Worm (Caenorhabditis elegans): ENCODE measurements around the gene btb-17.

btb-17 gene

DNA sequence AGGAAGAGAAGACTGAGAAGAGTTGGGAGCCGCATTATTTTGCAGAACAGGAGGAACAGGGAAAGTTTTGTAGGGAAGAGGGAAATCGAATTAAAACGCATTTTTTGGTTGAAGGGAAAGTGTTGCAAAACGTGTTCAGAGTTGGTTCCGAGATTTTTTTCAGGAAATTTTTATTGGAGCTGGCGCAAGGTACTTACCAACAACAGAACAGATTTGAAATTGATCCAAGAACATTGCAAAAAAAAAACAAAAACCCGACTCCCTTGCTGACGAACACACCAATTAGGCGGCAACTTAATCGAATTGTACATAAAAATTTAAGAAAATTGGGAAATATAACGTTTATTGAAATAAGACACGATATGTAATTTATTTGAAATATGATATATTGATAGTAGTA, 43.4 kb downstream of the btb-17 start, which contains the start of gene F14D2.7 (continued):
- TF ChIP-seq T26A5.8 (tag; optimal IDR thresholded peaks at IDR 0.05) = no peak
- TF ChIP-seq F57A8.1 (GFP tag; optimal IDR thresholded peaks at IDR 0.05) = no peak
- no peak for TF ChIP-seq egrh-3 (GFP tag; IDR thresholded peaks at IDR 0.05)
- no peak for TF ChIP-seq Y67H2A.10 (GFP tag; conservative IDR thresholded peaks at IDR 0.05)
- no peak for TF ChIP-seq dpff-1 (tag; optimal IDR thresholded peaks at IDR 0.05)

DNA sequence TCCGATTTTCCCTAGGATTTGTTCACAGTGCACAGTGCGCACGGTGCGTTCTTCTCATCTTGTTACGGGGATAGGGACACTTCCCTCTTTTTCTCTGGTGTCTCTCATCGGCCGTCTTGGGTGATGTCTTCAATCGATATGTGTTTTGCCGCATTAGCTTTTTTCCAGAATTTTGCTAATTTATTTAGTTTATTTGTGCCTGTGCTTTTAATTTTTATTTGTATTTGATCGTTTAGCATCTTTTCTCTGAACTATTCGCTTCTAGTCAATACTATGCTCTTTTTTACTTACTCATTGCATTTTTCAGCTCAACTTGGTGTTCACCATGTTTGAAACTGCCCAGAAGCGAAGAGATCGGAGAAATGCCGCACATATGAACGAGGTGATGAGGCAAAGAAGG, 45.0 kb downstream of the btb-17 start, which contains the start of gene F14D2.5:
Gene F14D2.5 (plus strand): TSS at position 301 of the 400 bp plus-strand sequence.
- TF ChIP-seq F33H1.4 (GFP tag; IDR thresholded peaks at IDR 0.05) (no peak), fkh-3 (tag; optimal IDR thresholded peaks at IDR 0.05) (no peak), madf-10 (tag; optimal IDR thresholded peaks at IDR 0.05) (no peak), T26A5.8 (tag; optimal IDR thresholded peaks at IDR 0.05) (no peak), sea-2 (GFP tag; IDR thresholded peaks at IDR 0.05) (no peak), let-607 (tag; optimal IDR thresholded peaks at IDR 0.05) (no peak), Y56A3A.18 (GFP tag; IDR thresholded peaks at IDR 0.05) (no peak)

DNA sequence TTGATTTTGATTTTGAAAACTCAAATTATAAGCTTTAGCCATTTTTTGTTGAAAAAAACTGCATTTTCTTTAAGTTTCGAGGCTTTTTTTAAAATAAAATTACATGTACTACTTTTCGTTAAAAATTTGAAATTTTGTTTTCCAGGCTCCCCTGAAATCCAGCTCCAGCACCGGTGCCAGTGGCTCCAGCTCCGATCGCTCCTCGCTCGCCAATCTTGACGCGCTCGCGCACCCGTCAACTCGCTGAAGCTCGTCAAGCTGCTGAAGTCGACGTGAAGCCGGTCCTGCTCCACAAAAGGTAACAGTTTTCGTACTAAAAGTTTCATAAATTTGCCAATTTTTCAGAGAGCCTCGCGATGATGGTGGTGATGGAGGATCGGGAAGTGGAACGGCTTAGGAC, 45.6 kb downstream of the btb-17 start:
- TF ChIP-seq egrh-3 (GFP tag; IDR thresholded peaks at IDR 0.05) (peak; percentile 73), F57C9.4 (tag; optimal IDR thresholded peaks at IDR 0.05) (no peak), zfh-2 (GFP tag; conservative IDR thresholded peaks at IDR 0.05) (peak; percentile 72), Y95B8A.8 (GFP tag; IDR thresholded peaks at IDR 0.05) (0 out of 2 replicates have a peak, but pooled peaks have one; percentile 18)

DNA sequence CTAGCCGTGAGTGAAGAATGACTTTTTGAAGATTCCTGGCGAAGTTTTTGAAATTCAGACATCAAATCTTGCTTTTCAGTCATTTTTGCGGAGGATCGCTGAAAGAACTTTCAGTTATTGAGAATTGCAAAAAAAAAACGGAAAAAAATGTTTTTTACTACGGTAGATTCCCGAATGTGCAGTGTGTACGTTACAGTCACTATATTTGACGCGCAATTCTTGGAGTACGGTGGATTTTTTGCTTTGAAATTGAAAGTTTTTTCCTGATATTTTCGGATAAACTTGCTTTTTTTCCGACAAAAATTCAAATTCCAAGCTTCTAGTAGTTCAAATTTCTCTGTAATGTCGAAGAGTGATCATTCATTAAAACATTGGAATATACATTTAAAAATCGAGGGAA, 46.8 kb downstream of the btb-17 start, which contains the start of gene F14D2.11:
Gene F14D2.11 (minus strand): TSS at position 101 of the 400 bp plus-strand sequence.
- TF ChIP-seq nhr-80 (tag; optimal IDR thresholded peaks at IDR 0.05) (no peak), madf-3 (GFP tag; IDR thresholded peaks at IDR 0.05) (0 out of 2 replicates have a peak, but pooled peaks have one; percentile 21), ZK185.1 (tag; optimal IDR thresholded peaks at IDR 0.05; ENCODE audit: poor library complexity, severe bottlenecking) (no peak), lsl-1 (GFP tag; optimal IDR thresholded peaks at IDR 0.05) (peak; percentile 68)

DNA sequence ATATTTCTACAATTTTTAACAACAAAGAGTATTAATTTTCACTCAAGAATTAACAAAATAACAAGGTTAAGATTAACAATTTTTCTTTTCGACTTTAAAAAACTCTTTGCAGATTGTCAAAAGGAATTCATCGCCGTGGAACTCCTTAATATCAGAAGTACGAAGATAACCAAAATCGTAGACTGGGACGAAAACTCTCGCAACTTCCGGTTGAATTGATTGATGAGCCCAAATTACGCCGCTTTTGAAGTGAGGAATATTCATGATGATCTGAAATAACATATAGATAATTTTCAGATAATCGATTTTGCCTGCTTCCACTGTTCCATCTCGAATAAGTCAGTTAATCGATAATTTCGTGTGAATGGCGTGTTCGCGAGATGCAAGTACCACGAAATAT, 48.5 kb downstream of the btb-17 start, which contains the start of gene F14D2.15:
Gene F14D2.15 (minus strand): TSS at position 101 of the 400 bp plus-strand sequence.
- no peak for TF ChIP-seq ztf-22 (GFP tag; optimal IDR thresholded peaks at IDR 0.05)
- TF ChIP-seq Y67H2A.10 (GFP tag; conservative IDR thresholded peaks at IDR 0.05) = no peak
- TF ChIP-seq lsl-1 (GFP tag; optimal IDR thresholded peaks at IDR 0.05) = no peak
- no peak for TF ChIP-seq ekl-4 (GFP tag; IDR thresholded peaks at IDR 0.05)
- TF ChIP-seq Y79H2A.3 (GFP tag; conservative IDR thresholded peaks at IDR 0.05) = no peak
- TF ChIP-seq hsf-1 (GFP tag; IDR thresholded peaks at IDR 0.05) = no peak
- TF ChIP-seq hmg-1.2 (GFP tag; IDR thresholded peaks at IDR 0.05) = no peak
- no peak for TF ChIP-seq dox-1 (GFP tag; IDR thresholded peaks at IDR 0.05)
- no peak for TF ChIP-seq bed-1 (GFP tag; IDR thresholded peaks at IDR 0.05)
- no peak for TF ChIP-seq egrh-3 (GFP tag; IDR thresholded peaks at IDR 0.05)
- TF ChIP-seq efl-1 (GFP tag; optimal IDR thresholded peaks at IDR 0.05) = no peak
- no peak for TF ChIP-seq Y53F4B.3 (GFP tag; IDR thresholded peaks at IDR 0.05)
- TF ChIP-seq mxl-1 (tag; optimal IDR thresholded peaks at IDR 0.05) = no peak
- TF ChIP-seq F39B2.1 (GFP tag; IDR thresholded peaks at IDR 0.05) = no peak
- no peak for TF ChIP-seq ceh-79 (tag; optimal IDR thresholded peaks at IDR 0.05)
- TF ChIP-seq nfyb-1 (GFP tag; IDR thresholded peaks at IDR 0.05) = no peak
- no peak for TF ChIP-seq madf-10 (tag; optimal IDR thresholded peaks at IDR 0.05)
- TF ChIP-seq gei-17 (GFP tag; optimal IDR thresholded peaks at IDR 0.05) = no peak
- no peak for TF ChIP-seq lin-26 (GFP tag; IDR thresholded peaks at IDR 0.05)
